Worm (Caenorhabditis elegans): ENCODE data around the gene rocf-1.
A peak's percentile ranks its signal among the peaks of the same experiment; 100 is the strongest.

- TF ChIP-seq dve-1 (tag; optimal IDR thresholded peaks at IDR 0.05; ENCODE audit: insufficient read depth) (no peak), nhr-42 (GFP tag; IDR thresholded peaks at IDR 0.05) (0 out of 2 replicates have a peak, but pooled peaks have one; percentile 44), fos-1 (tag; optimal IDR thresholded peaks at IDR 0.05) (no peak), lsy-2 (tag; optimal IDR thresholded peaks at IDR 0.05) (no peak), pha-4 (GFP tag; IDR thresholded peaks at IDR 0.05) (no peak), pha-4 (tag; optimal IDR thresholded peaks at IDR 0.05) (no peak), aha-1 (tag) (no peak), F49E8.2 (tag; optimal IDR thresholded peaks at IDR 0.05; ENCODE audit: borderline replicate concordance) (no peak), ztf-11 (tag; optimal IDR thresholded peaks at IDR 0.05) (no peak), ama-1 (optimal IDR thresholded peaks at IDR 0.05) (no peak), madf-5 (GFP tag; IDR thresholded peaks at IDR 0.05) (0 out of 4 replicates have a peak, but pooled peaks of 1 of the 2 experiments have one; percentile 40), tra-1 (GFP tag; IDR thresholded peaks at IDR 0.05) (peak; percentile 54; the same call in 1 of the 2 replicates), ctbp-1 (GFP tag; IDR thresholded peaks at IDR 0.05) (peak; percentile 82), lin-39 (tag; optimal IDR thresholded peaks at IDR 0.05) (no peak), snpc-4 (tag; optimal IDR thresholded peaks at IDR 0.05) (no peak)
These were observed 40.8 kb upstream of the rocf-1 start for ce11 chrV:15505068-15505467.
